Fruit fly (Drosophila melanogaster) whole organism, embryonic: ENCODE data around the gene Glut1.
A peak's percentile ranks its signal among the peaks of the same experiment; 100 is the strongest.

Source experiments
- ATbp ChIP-seq: fragments of 200-800 bp; sonication (Bioruptor generic); optimal IDR thresholded peaks from 2 replicates; lab custom pipeline; 2017; ENCODE audit warnings: missing biosample characterization, mild to moderate bottlenecking, missing genetic modification characterization, missing genetic modification reagents
- B-H1 ChIP-seq: fragments of 200-800 bp; sonication (Bioruptor generic); IDR thresholded peaks from 3 replicates; pipeline ENCODE4 v1.3.6; 2022; ENCODE audit warnings: missing biosample characterization, missing genetic modification characterization
- BtbVII ChIP-seq: fragments of 200-800 bp; sonication (Bioruptor generic); optimal IDR thresholded peaks from 3 replicates; lab custom pipeline; 2017; ENCODE audit warnings: missing biosample characterization, mild to moderate bottlenecking, missing genetic modification characterization
- CG11093 ChIP-seq: fragments of 200-800 bp; sonication (Bioruptor generic); IDR thresholded peaks from 3 replicates; pipeline ENCODE4 v1.3.6; 2022; ENCODE audit warnings: missing biosample characterization, missing genetic modification characterization
- CG12299 ChIP-seq: fragments of 200-800 bp; sonication (Bioruptor generic); optimal IDR thresholded peaks from 2 replicates; lab custom pipeline; 2018; ENCODE audit warnings: missing biosample characterization, mild to moderate bottlenecking, missing genetic modification characterization
- CG13123 ChIP-seq: fragments of 200-800 bp; sonication (Bioruptor generic); optimal IDR thresholded peaks from 2 replicates; lab custom pipeline; 2016; ENCODE audit warnings: missing biosample characterization, missing genetic modification characterization
- CG15073 ChIP-seq: fragments of 200-800 bp; sonication (Bioruptor generic); optimal IDR thresholded peaks from 2 replicates; lab custom pipeline; 2016; ENCODE audit warnings: missing biosample characterization, missing genetic modification characterization
- CG1529 ChIP-seq: fragments of 200-800 bp; sonication (Bioruptor generic); optimal IDR thresholded peaks from 3 replicates; lab custom pipeline; 2018; ENCODE audit warnings: missing biosample characterization, missing genetic modification characterization
- CG17186 ChIP-seq: fragments of 200-800 bp; sonication (Bioruptor generic); optimal IDR thresholded peaks from 3 replicates; lab custom pipeline; 2017; ENCODE audit warnings: missing biosample characterization, missing genetic modification reagents, missing genetic modification characterization
- CG17359 ChIP-seq: fragments of 200-800 bp; sonication (Bioruptor generic); optimal IDR thresholded peaks from 3 replicates; lab custom pipeline; 2018; ENCODE audit warnings: missing biosample characterization, mild to moderate bottlenecking, missing genetic modification characterization, moderate library complexity
- CG17385 ChIP-seq: fragments of 200-800 bp; sonication (Bioruptor generic); optimal IDR thresholded peaks from 3 replicates; lab custom pipeline; 2018; ENCODE audit warnings: missing biosample characterization, mild to moderate bottlenecking, missing genetic modification characterization
- CG17612 ChIP-seq: fragments of 200-800 bp; sonication (Bioruptor generic); IDR thresholded peaks from 2 replicates; pipeline ENCODE4 v1.3.6; 2022; ENCODE audit warnings: missing biosample characterization, missing genetic modification characterization
- CG2120 ChIP-seq: fragments of 200-800 bp; sonication (Bioruptor generic); optimal IDR thresholded peaks from 3 replicates; lab custom pipeline; 2016; ENCODE audit warnings: missing biosample characterization, missing genetic modification characterization
- CG2678 ChIP-seq: fragments of 200-800 bp; sonication (Bioruptor generic); optimal IDR thresholded peaks from 3 replicates; lab custom pipeline; 2019; ENCODE audit warnings: missing biosample characterization, mild to moderate bottlenecking, missing genetic modification characterization, moderate library complexity
- CG32767 ChIP-seq: fragments of 200-800 bp; sonication (Bioruptor generic); IDR thresholded peaks from 2 replicates; pipeline ENCODE4 v1.3.6; 2022; ENCODE audit warnings: missing biosample characterization, missing genetic modification characterization
- CG34224 ChIP-seq: fragments of 200-800 bp; sonication (Bioruptor generic); IDR thresholded peaks from 3 replicates; pipeline ENCODE4 v1.3.6; 2022; ENCODE audit warnings: missing biosample characterization, missing genetic modification characterization; ENCODE audit not compliant: partially characterized antibody
- CG34376 ChIP-seq: fragments of 200-800 bp; sonication (Bioruptor generic); optimal IDR thresholded peaks from 2 replicates; lab custom pipeline; 2018; ENCODE audit warnings: missing biosample characterization, mild to moderate bottlenecking, missing genetic modification characterization
- CG4404 ChIP-seq: fragments of 200-800 bp; sonication (Bioruptor generic); IDR thresholded peaks from 2 replicates; pipeline ENCODE4 v1.3.6; 2022; ENCODE audit warnings: missing biosample characterization, missing genetic modification characterization
- CG6254 ChIP-seq: fragments of 200-800 bp; sonication (Bioruptor generic); optimal IDR thresholded peaks from 3 replicates; lab custom pipeline; 2017; ENCODE audit warnings: mild to moderate bottlenecking, missing biosample characterization, missing genetic modification reagents, missing genetic modification characterization
- CG7839 ChIP-seq: fragments of 200-800 bp; sonication (Bioruptor generic); optimal IDR thresholded peaks from 3 replicates; lab custom pipeline; 2018; ENCODE audit warnings: missing biosample characterization, mild to moderate bottlenecking, missing genetic modification characterization, moderate library complexity
- CG9437 ChIP-seq: fragments of 200-800 bp; sonication (Bioruptor generic); optimal IDR thresholded peaks from 2 replicates; lab custom pipeline; 2018; ENCODE audit warnings: missing biosample characterization, mild to moderate bottlenecking, missing genetic modification characterization
- CG9797 ChIP-seq: fragments of 200-800 bp; sonication (Bioruptor generic); optimal IDR thresholded peaks from 3 replicates; lab custom pipeline; 2018; ENCODE audit warnings: missing biosample characterization, mild to moderate bottlenecking, missing genetic modification characterization
- Eip74EF ChIP-seq, 2 experiments: fragments of 200-800 bp in 1 of 2; fragments of >200 bp in 1 of 2; sonication (Bioruptor generic) in 1 of 2; optimal IDR thresholded peaks; 2 replicates each; lab custom pipeline; 2017 to 2019; ENCODE audit warnings: missing biosample characterization in 2 of 2, missing genetic modification characterization in 2 of 2, mild to moderate bottlenecking in 1 of 2, moderate library complexity in 1 of 2
- Fer2 ChIP-seq: fragments of 200-800 bp; sonication (Bioruptor generic); optimal IDR thresholded peaks from 2 replicates; lab custom pipeline; 2018; ENCODE audit warnings: missing biosample characterization, mild to moderate bottlenecking, missing genetic modification characterization, moderate library complexity
- HHEX ChIP-seq: fragments of 200-800 bp; sonication (Bioruptor generic); optimal IDR thresholded peaks from 3 replicates; lab custom pipeline; 2017; ENCODE audit warnings: missing biosample characterization, mild to moderate bottlenecking, missing genetic modification characterization, missing genetic modification reagents
- HLH4C ChIP-seq: fragments of 200-800 bp; sonication (Bioruptor generic); IDR thresholded peaks from 3 replicates; pipeline ENCODE4 v1.3.6; 2022; ENCODE audit warnings: missing biosample characterization, missing genetic modification characterization; ENCODE audit not compliant: partially characterized antibody
- Hr51 ChIP-seq, 2 experiments: fragments of 200-800 bp; sonication (Bioruptor generic); optimal IDR thresholded peaks; 2 replicates in 1 of 2; 3 replicates in 1 of 2; lab custom pipeline; 2016 to 2018; ENCODE audit warnings: missing biosample characterization in 2 of 2, missing genetic modification characterization in 2 of 2, mild to moderate bottlenecking in 1 of 2, moderate library complexity in 1 of 2
- Med ChIP-seq: fragments of 200-800 bp; sonication (Bioruptor generic); peaks from one replicate; lab custom pipeline; 2016; ENCODE audit warnings: missing biosample characterization, missing genetic modification characterization, mild to moderate bottlenecking, inconsistent platforms, moderate library complexity
- NC2α ChIP-seq: fragments of 200-800 bp; sonication (Bioruptor generic); optimal IDR thresholded peaks from 2 replicates; lab custom pipeline; 2016; ENCODE audit warnings: missing biosample characterization, missing genetic modification characterization
- Nf-YC ChIP-seq: fragments of 200-800 bp; optimal IDR thresholded peaks from 3 replicates; lab custom pipeline; 2019; ENCODE audit warnings: missing biosample characterization, mild to moderate bottlenecking, missing genetic modification characterization, moderate library complexity
- Optix ChIP-seq: fragments of 200-800 bp; sonication (Bioruptor generic); IDR thresholded peaks from 3 replicates; pipeline ENCODE4 v1.3.6; 2022; ENCODE audit warnings: missing biosample characterization, missing genetic modification characterization
- Sox100B ChIP-seq: fragments of 200-800 bp; sonication (Bioruptor generic); optimal IDR thresholded peaks from 3 replicates; lab custom pipeline; 2018; ENCODE audit warnings: missing biosample characterization, mild to moderate bottlenecking, missing genetic modification characterization
- Ssrp ChIP-seq: fragments of 200-800 bp; sonication (Bioruptor generic); optimal IDR thresholded peaks from 2 replicates; lab custom pipeline; 2018; ENCODE audit warnings: missing biosample characterization, mild to moderate bottlenecking, missing genetic modification characterization, moderate library complexity
- YL-1 ChIP-seq: fragments of 200-800 bp; sonication (Bioruptor generic); optimal IDR thresholded peaks from 3 replicates; lab custom pipeline; 2017; ENCODE audit warnings: missing biosample characterization, mild to moderate bottlenecking, missing genetic modification characterization
- az2 ChIP-seq: fragments of 200-800 bp; sonication (Bioruptor generic); optimal IDR thresholded peaks from 3 replicates; lab custom pipeline; 2016; ENCODE audit warnings: missing biosample characterization, missing genetic modification characterization
- crol ChIP-seq: fragments of 200-800 bp; sonication (Bioruptor generic); IDR thresholded peaks from 2 replicates; pipeline ENCODE4 v1.3.6; 2022; ENCODE audit warnings: missing biosample characterization, missing genetic modification characterization
- da ChIP-seq: fragments of 200-800 bp; sonication (Bioruptor generic); optimal IDR thresholded peaks from 2 replicates; lab custom pipeline; 2016; ENCODE audit warnings: missing biosample characterization, missing genetic modification characterization
- eyg ChIP-seq: fragments of 200-800 bp; sonication (Bioruptor generic); optimal IDR thresholded peaks from 3 replicates; lab custom pipeline; 2016; ENCODE audit warnings: missing biosample characterization, missing genetic modification characterization
- fd64A ChIP-seq: fragments of 200-800 bp; sonication (Bioruptor generic); optimal IDR thresholded peaks from 3 replicates; lab custom pipeline; 2018; ENCODE audit warnings: missing biosample characterization, mild to moderate bottlenecking, missing genetic modification characterization
- ftz-f1 ChIP-seq: fragments of 200-800 bp; sonication (Bioruptor generic); optimal IDR thresholded peaks from 2 replicates; lab custom pipeline; 2016; ENCODE audit warnings: missing biosample characterization, missing genetic modification characterization
- fu2 ChIP-seq: fragments of 200-800 bp; sonication (Bioruptor generic); optimal IDR thresholded peaks from 2 replicates; lab custom pipeline; 2016; ENCODE audit warnings: missing biosample characterization, missing genetic modification characterization
- her ChIP-seq: fragments of 200-800 bp; sonication (Bioruptor generic); optimal IDR thresholded peaks from 2 replicates; lab custom pipeline; 2016; ENCODE audit warnings: missing biosample characterization, missing genetic modification characterization
- kay ChIP-seq: fragments of 200-800 bp; sonication (Bioruptor generic); optimal IDR thresholded peaks from 2 replicates; lab custom pipeline; 2016; ENCODE audit warnings: missing biosample characterization, missing genetic modification characterization
- luna ChIP-seq: fragments of 200-800 bp; sonication (Bioruptor generic); optimal IDR thresholded peaks from 2 replicates; lab custom pipeline; 2016; ENCODE audit warnings: missing biosample characterization, missing genetic modification characterization
- peb ChIP-seq: fragments of 200-800 bp; sonication (Bioruptor generic); IDR thresholded peaks from 2 replicates; pipeline ENCODE4 v1.3.6; 2022; ENCODE audit warnings: missing biosample characterization, missing genetic modification characterization
- repo ChIP-seq: fragments of 200-800 bp; sonication (Bioruptor generic); optimal IDR thresholded peaks from 2 replicates; lab custom pipeline; 2016; ENCODE audit warnings: missing biosample characterization, missing genetic modification characterization
- seq ChIP-seq: fragments of 200-800 bp; sonication (Bioruptor generic); IDR thresholded peaks from 2 replicates; pipeline ENCODE4 v1.3.6; 2022; ENCODE audit warnings: missing biosample characterization, missing genetic modification characterization
- sima ChIP-seq: fragments of 200-800 bp; sonication (Bioruptor generic); optimal IDR thresholded peaks from 2 replicates; lab custom pipeline; 2016; ENCODE audit warnings: missing biosample characterization, missing genetic modification characterization
- tna ChIP-seq: fragments of 200-800 bp; sonication (Bioruptor generic); IDR thresholded peaks from 2 replicates; pipeline ENCODE4 v1.3.6; 2022; ENCODE audit warnings: missing biosample characterization, missing genetic modification characterization; ENCODE audit not compliant: partially characterized antibody
- unpg ChIP-seq: fragments of 200-800 bp; sonication (Bioruptor generic); optimal IDR thresholded peaks from 3 replicates; lab custom pipeline; 2018; ENCODE audit warnings: missing biosample characterization, mild to moderate bottlenecking, missing genetic modification characterization, moderate library complexity
- vfl ChIP-seq: fragments of 200-800 bp; sonication (Bioruptor generic); optimal IDR thresholded peaks from 2 replicates; lab custom pipeline; 2016; ENCODE audit warnings: missing biosample characterization, missing genetic modification characterization
- yki ChIP-seq: fragments of >200 bp; optimal IDR thresholded peaks from 3 replicates; lab custom pipeline; 2018

Gene Glut1

DNA sequence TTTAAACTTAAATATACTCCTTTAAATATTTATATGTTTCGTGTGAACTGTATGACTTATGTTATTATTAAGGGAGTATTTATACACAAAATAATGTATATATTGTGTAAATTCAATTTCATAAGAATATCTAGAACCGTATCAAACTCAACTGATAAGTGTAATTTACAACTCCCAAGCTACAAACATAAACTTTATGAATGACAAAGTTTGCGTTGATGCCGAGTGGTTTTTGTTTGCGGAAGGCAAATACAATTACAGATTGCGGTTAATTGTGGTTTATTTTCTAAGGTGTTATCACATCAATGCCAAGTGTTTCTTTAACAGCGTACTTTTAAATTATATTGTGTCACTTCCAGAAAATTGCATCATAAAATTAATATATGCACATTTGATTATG lies 46.7 kb downstream of the Glut1 start (continued):
- TF ChIP-seq CG9437 (GFP tag; lab: Kevin White, UChicago): no peak
- no peak for TF ChIP-seq CG6254 (GFP tag; lab: Kevin White, UChicago)
- peak; percentile 58 for TF ChIP-seq BtbVII
- no peak for TF ChIP-seq CG4404
- no peak for TF ChIP-seq az2 (GFP tag; lab: Kevin White, UChicago)
- no peak for TF ChIP-seq ftz-f1
- no peak for TF ChIP-seq Ssrp (tag; lab: Kevin White, UChicago)
- TF ChIP-seq peb (GFP tag; lab: Robert Waterston, UW): no peak
- TF ChIP-seq CG1529 (GFP tag; lab: Kevin White, UChicago): no peak
- peak; percentile 34 for TF ChIP-seq Sox100B (GFP tag; lab: Kevin White, UChicago)
- peak; percentile 73 for TF ChIP-seq CG2678 (tag; lab: Kevin White, UChicago)
- TF ChIP-seq HLH4C (GFP tag; lab: Robert Waterston, UW): no peak
- peak; percentile 9 for TF ChIP-seq CG17359 (tag; lab: Kevin White, UChicago)
- TF ChIP-seq CG32767 (GFP tag; lab: Robert Waterston, UW): no peak
- no peak for TF ChIP-seq CG9797
- no peak for TF ChIP-seq tna
- TF ChIP-seq YL-1 (GFP tag; lab: Kevin White, UChicago): no peak
- no peak for TF ChIP-seq luna
- TF ChIP-seq CG34224 (GFP tag; lab: Robert Waterston, UW): no peak
- peak; percentile 25 for TF ChIP-seq ATbp (GFP tag; lab: Kevin White, UChicago)
- no peak for TF ChIP-seq sima (GFP tag; lab: Kevin White, UChicago)
- peak; percentile 37 for TF ChIP-seq unpg (GFP tag; lab: Kevin White, UChicago)
- TF ChIP-seq yki (lab: Kevin White, UChicago): no peak
- no peak for TF ChIP-seq CG2120 (GFP tag; lab: Kevin White, UChicago)
- TF ChIP-seq B-H1 (GFP tag; lab: Robert Waterston, UW): no peak
- TF ChIP-seq CG34376 (GFP tag; lab: Kevin White, UChicago): peak; percentile 13
- TF ChIP-seq crol: no peak
- TF ChIP-seq CG17612 (GFP tag; lab: Robert Waterston, UW): no peak
- TF ChIP-seq Med: peak; percentile 59
- peak; percentile 39 for TF ChIP-seq Fer2 (tag; lab: Kevin White, UChicago)
- no peak for TF ChIP-seq Optix (GFP tag; lab: Robert Waterston, UW)
- no peak for TF ChIP-seq kay (GFP tag; lab: Kevin White, UChicago)
- no peak for TF ChIP-seq CG13123 (GFP tag; lab: Kevin White, UChicago)
- TF ChIP-seq fu2 (GFP tag; lab: Kevin White, UChicago): no peak
- TF ChIP-seq vfl (GFP tag; lab: Kevin White, UChicago): no peak
- TF ChIP-seq Nf-YC: no peak
- no peak for TF ChIP-seq eyg (GFP tag; lab: Kevin White, UChicago)
- no peak for TF ChIP-seq her (GFP tag; lab: Kevin White, UChicago)
- no peak for TF ChIP-seq CG12299 (tag; lab: Kevin White, UChicago)
- peak; percentile 8 for TF ChIP-seq CG7839
- peak; percentile 33 for TF ChIP-seq HHEX
- TF ChIP-seq CG15073 (GFP tag; lab: Kevin White, UChicago): no peak
- peak; percentile 3 for TF ChIP-seq fd64A (GFP tag; lab: Kevin White, UChicago)
- TF ChIP-seq CG17385 (GFP tag; lab: Kevin White, UChicago): peak; percentile 27
- TF ChIP-seq CG17186: no peak
- no peak for TF ChIP-seq NC2α
- TF ChIP-seq Eip74EF (GFP tag; optimal IDR thresholded peaks at IDR 0.05; lab: Kevin White, UChicago): peak in 1 of 2 experiments; percentile 58
- no peak for TF ChIP-seq da (GFP tag; lab: Kevin White, UChicago)
- no peak for TF ChIP-seq CG11093 (GFP tag; lab: Robert Waterston, UW)
- no peak for TF ChIP-seq repo (GFP tag; lab: Kevin White, UChicago)
- peak in 1 of 2 experiments; percentile 55 for TF ChIP-seq Hr51 (GFP tag; optimal IDR thresholded peaks at IDR 0.05; lab: Kevin White, UChicago)
- TF ChIP-seq seq: no peak
